Worm (Caenorhabditis elegans) whole organism, early embryonic: ENCODE data around the gene srz-94.

Experiments
- F13C5.2 ChIP-seq: sonication (generic microtip); optimal IDR thresholded peaks from 2 replicates; lab custom pipeline; 2017; ENCODE audit warnings: mild to moderate bottlenecking, missing genetic modification characterization, inconsistent platforms, missing compliant biosample characterization
- aly-1 ChIP-seq: sonication (generic microtip); optimal IDR thresholded peaks from 2 replicates; lab custom pipeline; 2016; ENCODE audit warnings: missing genetic modification characterization, missing compliant biosample characterization
- ama-1 ChIP-seq: fragments of 150-350 bp; optimal IDR thresholded peaks from 2 replicates; lab custom pipeline; 2014
- ceh-13 ChIP-seq: fragments of 200-800 bp; sonication (Bioruptor generic); optimal IDR thresholded peaks from 2 replicates; lab custom pipeline; 2018; ENCODE audit warnings: mild to moderate bottlenecking, missing genetic modification characterization, missing compliant biosample characterization
- ceh-36 ChIP-seq: sonication (generic microtip); optimal IDR thresholded peaks from 2 replicates; lab custom pipeline; 2016; ENCODE audit warnings: missing genetic modification characterization, inconsistent platforms, missing compliant biosample characterization
- ets-7 ChIP-seq: sonication (generic microtip); optimal IDR thresholded peaks from 2 replicates; lab custom pipeline; 2016; ENCODE audit warnings: missing genotype, missing genetic modification characterization, missing compliant biosample characterization
- hmg-4 ChIP-seq: fragments of 200-800 bp; sonication (Bioruptor generic); optimal IDR thresholded peaks from 2 replicates; lab custom pipeline; 2018; ENCODE audit warnings: mild to moderate bottlenecking, missing genetic modification characterization, missing compliant biosample characterization
- scrt-1 ChIP-seq: fragments of 200-800 bp; sonication (Bioruptor generic); IDR thresholded peaks from 2 replicates; pipeline ENCODE4 v1.3.6; 2022; ENCODE audit warnings: missing genetic modification characterization, missing compliant biosample characterization
- tbx-37 ChIP-seq: fragments of 200-800 bp; sonication (Bioruptor generic); conservative IDR thresholded peaks from 2 replicates; pipeline ENCODE4 v1.3.6; 2022; ENCODE audit warnings: missing genetic modification reagents, missing genetic modification characterization, missing compliant biosample characterization

DNA sequence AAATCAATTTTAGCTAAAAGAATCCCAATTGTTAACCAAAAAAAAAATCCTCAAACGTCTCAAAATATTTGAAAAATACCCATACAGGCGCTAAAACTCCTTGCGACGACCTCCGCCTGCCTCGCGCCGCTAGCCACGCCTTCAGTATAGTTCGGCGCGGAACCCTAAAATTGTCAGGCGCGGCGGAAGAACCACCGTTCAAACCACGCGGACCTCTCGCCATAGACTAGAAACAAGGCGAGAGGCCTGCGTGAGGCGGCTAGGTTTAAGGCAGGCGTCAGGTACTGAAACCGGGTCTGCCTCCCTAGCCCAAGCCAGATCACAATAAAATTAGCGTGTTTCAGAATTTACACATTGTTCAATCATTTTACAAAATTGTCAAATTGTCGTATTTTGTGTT, 43.4 kb downstream of the srz-94 start:
- TF ChIP-seq ama-1 (lab: Kevin White, UChicago), result no peak
- no peak for TF ChIP-seq aly-1
- no peak for TF ChIP-seq scrt-1 (GFP tag; lab: Robert Waterston, UW)
- TF ChIP-seq ets-7 (tag; lab: Kevin White, UChicago), result no peak
- no peak for TF ChIP-seq ceh-13 (GFP tag; lab: Kevin White, UChicago)
- TF ChIP-seq tbx-37 (GFP tag; lab: Robert Waterston, UW), result no peak
- no peak for TF ChIP-seq ceh-36 (tag; lab: Kevin White, UChicago)
- no peak for TF ChIP-seq F13C5.2
- no peak for TF ChIP-seq hmg-4
